Worm (Caenorhabditis elegans) whole organism, L4 larva: Measurements from ENCODE around the gene lin-2.
A peak's percentile ranks its signal among the peaks of the same experiment; 100 is the strongest.

Source experiments
- F10B5.3 ChIP-seq: sonication (generic microtip); optimal IDR thresholded peaks from 2 replicates; lab custom pipeline; 2016; ENCODE audit warnings: mild to moderate bottlenecking, missing genetic modification characterization, missing compliant biosample characterization
- T20F7.1 ChIP-seq: fragments of 200-800 bp; sonication (Bioruptor generic); optimal IDR thresholded peaks from 2 replicates; lab custom pipeline; 2018; ENCODE audit warnings: mild to moderate bottlenecking, missing genetic modification characterization, missing compliant biosample characterization
- T26A8.4 ChIP-seq: fragments of 200-800 bp; sonication (Bioruptor generic); IDR thresholded peaks from 2 replicates; pipeline ENCODE4 v1.3.6; 2022; ENCODE audit warnings: missing genetic modification characterization, missing compliant biosample characterization
- ZK337.2 ChIP-seq: fragments of 200-800 bp; sonication (Bioruptor generic); IDR thresholded peaks from 2 replicates; pipeline ENCODE4 v1.3.6; 2022; ENCODE audit warnings: missing genetic modification reagents, missing genetic modification characterization, missing compliant biosample characterization
- aha-1 ChIP-seq: fragments of 150-350 bp; peaks from one replicate; lab custom pipeline; 2014; ENCODE audit warnings: missing biosample characterization, missing genetic modification characterization
- arid-1 ChIP-seq: fragments of 200-800 bp; sonication (Bioruptor generic); conservative IDR thresholded peaks from 2 replicates; pipeline ENCODE4 v1.3.6; 2022; ENCODE audit warnings: missing genetic modification reagents, missing genetic modification characterization, missing compliant biosample characterization
- ceh-20 ChIP-seq: fragments of 200-800 bp; sonication (Bioruptor generic); IDR thresholded peaks from 2 replicates; pipeline ENCODE4 v1.3.6; 2022; ENCODE audit warnings: missing genetic modification reagents, missing genetic modification characterization, missing compliant biosample characterization
- ceh-32 ChIP-seq: sonication (generic microtip); optimal IDR thresholded peaks from 2 replicates; lab custom pipeline; 2016; ENCODE audit warnings: mild to moderate bottlenecking, missing genetic modification characterization, missing compliant biosample characterization; ENCODE audit not compliant: poor library complexity
- ceh-62 ChIP-seq: sonication (generic microtip); optimal IDR thresholded peaks from 2 replicates; lab custom pipeline; 2017; ENCODE audit warnings: missing biosample characterization, missing genetic modification characterization
- ctbp-1 ChIP-seq: fragments of 200-800 bp; sonication (Bioruptor generic); IDR thresholded peaks from 2 replicates; pipeline ENCODE4 v1.3.6; 2022; ENCODE audit warnings: missing genetic modification reagents, missing genetic modification characterization, missing compliant biosample characterization
- daf-8 ChIP-seq: fragments of 200-800 bp; sonication (Bioruptor generic); IDR thresholded peaks from 2 replicates; pipeline ENCODE4 v1.3.6; 2022; ENCODE audit warnings: missing genetic modification characterization, missing compliant biosample characterization
- dmd-6 ChIP-seq: fragments of 200-800 bp; sonication (Bioruptor generic); IDR thresholded peaks from 2 replicates; pipeline ENCODE4 v1.3.6; 2022; ENCODE audit warnings: missing genetic modification reagents, missing genetic modification characterization, missing compliant biosample characterization
- dpl-1 ChIP-seq: fragments of 150-350 bp; optimal IDR thresholded peaks from 2 replicates; lab custom pipeline; 2014; ENCODE audit warnings: missing biosample characterization, missing genetic modification reagents, missing genetic modification characterization
- duxl-1 ChIP-seq: sonication (generic microtip); optimal IDR thresholded peaks from 2 replicates; lab custom pipeline; 2016; ENCODE audit warnings: mild to moderate bottlenecking, missing genetic modification characterization, moderate library complexity, missing compliant biosample characterization; ENCODE audit not compliant: poor library complexity
- dve-1 ChIP-seq: sonication (generic microtip); optimal IDR thresholded peaks from 2 replicates; lab custom pipeline; 2017; ENCODE audit warnings: antibody characterized with exemption, mild to moderate bottlenecking, missing genetic modification characterization, missing compliant biosample characterization; ENCODE audit not compliant: insufficient read depth
- egl-27 ChIP-seq: sonication (generic microtip); optimal IDR thresholded peaks from 3 replicates; lab custom pipeline; 2017; ENCODE audit warnings: missing biosample characterization, missing genetic modification reagents, missing genetic modification characterization
- egl-43 ChIP-seq: fragments of 200-800 bp; sonication (Bioruptor generic); IDR thresholded peaks from 2 replicates; pipeline ENCODE4 v1.3.6; 2022; ENCODE audit warnings: missing genetic modification reagents, missing genetic modification characterization, missing compliant biosample characterization
- gei-8 ChIP-seq: fragments of 200-800 bp; sonication (Bioruptor generic); optimal IDR thresholded peaks from 2 replicates; lab custom pipeline; 2018; ENCODE audit warnings: mild to moderate bottlenecking, missing genetic modification characterization, missing compliant biosample characterization
- hif-1 ChIP-seq, 2 experiments: sonication (generic microtip); optimal IDR thresholded peaks; 2 replicates each; lab custom pipeline; 2016 to 2017; ENCODE audit warnings: missing compliant biosample characterization in 2 of 2, missing genetic modification characterization in 2 of 2, missing genetic modification reagents in 2 of 2, missing genotype in 2 of 2, mild to moderate bottlenecking in 1 of 2
- hlh-11 ChIP-seq: fragments of 200-800 bp; sonication (Bioruptor generic); optimal IDR thresholded peaks from 2 replicates; lab custom pipeline; 2018; ENCODE audit warnings: mild to moderate bottlenecking, missing genetic modification characterization, missing compliant biosample characterization
- hlh-30 ChIP-seq: sonication (generic microtip); optimal IDR thresholded peaks from 2 replicates; lab custom pipeline; 2017; ENCODE audit warnings: antibody characterized with exemption, mild to moderate bottlenecking, missing genetic modification characterization, missing compliant biosample characterization; ENCODE audit not compliant: insufficient read depth
- jun-1 ChIP-seq: fragments of 150-350 bp; optimal IDR thresholded peaks from 2 replicates; lab custom pipeline; 2014; ENCODE audit warnings: missing biosample characterization, missing genetic modification reagents, missing genetic modification characterization
- lin-1 ChIP-seq: fragments of 200-800 bp; sonication (Bioruptor generic); IDR thresholded peaks from 2 replicates; pipeline ENCODE4 v1.3.6; 2022; ENCODE audit warnings: missing genetic modification reagents, missing genetic modification characterization, missing compliant biosample characterization
- lin-13 ChIP-seq: fragments of 150-350 bp; optimal IDR thresholded peaks from 2 replicates; lab custom pipeline; 2014; ENCODE audit warnings: missing biosample characterization, missing genetic modification reagents, missing genetic modification characterization
- mep-1 ChIP-seq: fragments of 150-350 bp; sonication (generic microtip); optimal IDR thresholded peaks from 3 replicates; lab custom pipeline; 2014; ENCODE audit warnings: missing biosample characterization, missing genetic modification characterization
- mes-2 ChIP-seq: sonication (generic microtip); optimal IDR thresholded peaks from 2 replicates; lab custom pipeline; 2016; ENCODE audit warnings: missing genotype, mild to moderate bottlenecking, missing genetic modification characterization, missing compliant biosample characterization; ENCODE audit not compliant: poor library complexity, severe bottlenecking
- mxl-2 ChIP-seq: fragments of 200-800 bp; sonication (Bioruptor generic); conservative IDR thresholded peaks from 2 replicates; pipeline ENCODE4 v1.3.6; 2022; ENCODE audit warnings: missing genetic modification reagents, missing genetic modification characterization, missing compliant biosample characterization
- mxl-3 ChIP-seq: fragments of 200-800 bp; sonication (Bioruptor generic); optimal IDR thresholded peaks from 2 replicates; lab custom pipeline; 2018; ENCODE audit warnings: mild to moderate bottlenecking, missing genetic modification characterization, missing compliant biosample characterization
- nhr-11 ChIP-seq: fragments of 150-350 bp; optimal IDR thresholded peaks from 2 replicates; lab custom pipeline; 2014; ENCODE audit warnings: missing biosample characterization, missing genetic modification characterization
- nhr-111 ChIP-seq: fragments of 200-800 bp; sonication (Bioruptor generic); optimal IDR thresholded peaks from 2 replicates; lab custom pipeline; 2018; ENCODE audit warnings: mild to moderate bottlenecking, missing genetic modification characterization, missing compliant biosample characterization
- nhr-237 ChIP-seq: sonication (generic microtip); optimal IDR thresholded peaks from 2 replicates; lab custom pipeline; 2017; ENCODE audit warnings: missing biosample characterization, missing genetic modification characterization
- nhr-25 ChIP-seq: sonication (generic microtip); optimal IDR thresholded peaks from 2 replicates; lab custom pipeline; 2017; ENCODE audit warnings: missing genetic modification characterization, mild to moderate bottlenecking, missing compliant biosample characterization, antibody characterized with exemption, moderate library complexity, borderline replicate concordance; ENCODE audit not compliant: insufficient read depth
- nhr-28 ChIP-seq: fragments of 150-350 bp; optimal IDR thresholded peaks from 2 replicates; lab custom pipeline; 2014; ENCODE audit warnings: missing biosample characterization, missing genetic modification characterization
- nhr-41 ChIP-seq: fragments of 200-800 bp; sonication (Bioruptor generic); IDR thresholded peaks from 2 replicates; pipeline ENCODE4 v1.3.6; 2022; ENCODE audit warnings: missing genetic modification reagents, missing genetic modification characterization, missing compliant biosample characterization
- nhr-48 ChIP-seq: sonication (generic microtip); optimal IDR thresholded peaks from 2 replicates; lab custom pipeline; 2016; ENCODE audit warnings: mild to moderate bottlenecking, missing genetic modification characterization, missing compliant biosample characterization
- nhr-6 ChIP-seq: fragments of 150-350 bp; optimal IDR thresholded peaks from 2 replicates; lab custom pipeline; 2014; ENCODE audit warnings: missing biosample characterization, missing genetic modification characterization
- nhr-77 ChIP-seq: fragments of 150-350 bp; optimal IDR thresholded peaks from 2 replicates; lab custom pipeline; 2014; ENCODE audit warnings: missing biosample characterization, missing genetic modification characterization
- pha-4 ChIP-seq, 2 experiments: fragments of 150-350 bp in 1 of 2; fragments of 200-800 bp in 1 of 2; sonication (Bioruptor generic) in 1 of 2; IDR thresholded peaks in 1 of 2; optimal IDR thresholded peaks in 1 of 2; 2 replicates each; pipeline versions ENCODE4 v1.3.6 to Lab custom; 2014 to 2022; ENCODE audit warnings: missing genetic modification characterization in 2 of 2, missing genetic modification reagents in 2 of 2, missing biosample characterization in 1 of 2, missing compliant biosample characterization in 1 of 2
- php-3 ChIP-seq: fragments of 200-800 bp; sonication (Bioruptor generic); IDR thresholded peaks from 2 replicates; pipeline ENCODE4 v1.3.6; 2022; ENCODE audit warnings: missing genetic modification reagents, missing genetic modification characterization, missing compliant biosample characterization
- pqm-1 ChIP-seq: sonication (generic microtip); optimal IDR thresholded peaks from 2 replicates; lab custom pipeline; 2017; ENCODE audit warnings: missing biosample characterization, missing genetic modification characterization
- rbr-2 ChIP-seq: sonication (generic microtip); optimal IDR thresholded peaks from 2 replicates; lab custom pipeline; 2016; ENCODE audit warnings: missing genotype, missing genetic modification characterization, missing compliant biosample characterization
- sdz-12 ChIP-seq: fragments of 200-800 bp; sonication (Bioruptor generic); optimal IDR thresholded peaks from 2 replicates; lab custom pipeline; 2018; ENCODE audit warnings: mild to moderate bottlenecking, missing genetic modification characterization, missing compliant biosample characterization
- skn-1 ChIP-seq: fragments of 150-350 bp; optimal IDR thresholded peaks from 2 replicates; lab custom pipeline; 2014; ENCODE audit warnings: missing biosample characterization, missing genetic modification characterization
- snpc-4 ChIP-seq: fragments of 150-350 bp; optimal IDR thresholded peaks from 2 replicates; lab custom pipeline; 2014; ENCODE audit warnings: missing biosample characterization, missing genetic modification characterization
- spr-1 ChIP-seq: sonication (generic microtip); optimal IDR thresholded peaks from 2 replicates; lab custom pipeline; 2016; ENCODE audit warnings: mild to moderate bottlenecking, missing genetic modification characterization, missing compliant biosample characterization
- unc-39 ChIP-seq: sonication (generic microtip); optimal IDR thresholded peaks from 2 replicates; lab custom pipeline; 2017; ENCODE audit warnings: missing biosample characterization, missing genetic modification characterization
- zfp-3 ChIP-seq: fragments of 200-800 bp; sonication (Bioruptor generic); conservative IDR thresholded peaks from 2 replicates; pipeline ENCODE4 v1.3.6; 2022; ENCODE audit warnings: missing genetic modification reagents, missing genetic modification characterization, missing compliant biosample characterization
- zip-2 ChIP-seq: fragments of 150-350 bp; optimal IDR thresholded peaks from 2 replicates; lab custom pipeline; 2014; ENCODE audit warnings: missing biosample characterization, missing genetic modification characterization
- ztf-7 ChIP-seq: fragments of 150-350 bp; optimal IDR thresholded peaks from 2 replicates; lab custom pipeline; 2014; ENCODE audit warnings: missing biosample characterization, missing genetic modification characterization

Gene lin-2

DNA sequence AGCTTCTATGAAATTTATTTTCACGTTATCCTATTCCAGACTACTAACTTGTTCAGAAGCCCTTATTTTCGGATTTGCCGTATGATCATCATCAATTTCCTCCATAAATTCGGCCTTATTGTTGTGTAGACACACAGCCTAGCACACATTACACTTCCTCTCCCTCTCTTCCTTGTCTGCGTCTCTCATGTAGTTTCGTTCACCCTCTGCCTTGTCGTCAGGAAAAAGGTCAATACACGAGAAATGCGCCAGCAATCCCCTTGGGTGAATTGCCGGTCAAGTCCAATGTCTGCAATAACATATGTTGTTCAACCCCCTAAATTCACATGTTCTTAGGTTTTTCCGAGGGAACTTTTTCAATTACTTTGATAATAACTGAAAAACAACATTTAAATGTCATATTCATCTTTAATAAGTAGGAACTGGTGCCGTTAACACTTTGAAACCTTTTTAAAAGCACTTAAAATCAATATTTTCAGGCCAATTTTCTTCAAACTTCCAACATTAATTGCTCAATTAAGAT lies 20.0 kb downstream of the lin-2 start, which contains the start of gene F17E5.2 (continued):
- TF ChIP-seq hlh-11 (tag; lab: Kevin White, UChicago) = peak; percentile 97
- no peak for TF ChIP-seq daf-8 (GFP tag; lab: Robert Waterston, UW)
- no peak for TF ChIP-seq ceh-62 (tag; lab: Kevin White, UChicago)
- no peak for TF ChIP-seq nhr-111 (GFP tag; lab: Kevin White, UChicago)
- TF ChIP-seq nhr-77 = peak; percentile 94
- peak; percentile 94 for TF ChIP-seq ctbp-1 (GFP tag; lab: Robert Waterston, UW)
- TF ChIP-seq aha-1 = peak; percentile 53
- no peak for TF ChIP-seq skn-1 (tag; lab: Kevin White, UChicago)
- peak; percentile 98 for TF ChIP-seq dve-1
- peak; percentile 38 for TF ChIP-seq gei-8 (GFP tag; lab: Kevin White, UChicago)
- TF ChIP-seq mep-1 (tag; lab: Kevin White, UChicago) = peak; percentile 98
- peak; percentile 81; the same call in 1 of the 2 replicates for TF ChIP-seq zfp-3 (GFP tag; lab: Robert Waterston, UW)
- TF ChIP-seq unc-39 (tag; lab: Kevin White, UChicago) = no peak
- TF ChIP-seq rbr-2 = peak; percentile 96
- peak; percentile 94 for TF ChIP-seq mxl-3 (GFP tag; lab: Kevin White, UChicago)
- peak; percentile 76; the same call in 1 of the 2 replicates for TF ChIP-seq pha-4 (GFP tag; IDR thresholded peaks at IDR 0.05; lab: Robert Waterston, UW)
- peak; percentile 98 for TF ChIP-seq pha-4 (tag; optimal IDR thresholded peaks at IDR 0.05; lab: Kevin White, UChicago)
- no peak for TF ChIP-seq ZK337.2 (GFP tag; lab: Robert Waterston, UW)
- peak; percentile 92 for TF ChIP-seq nhr-6 (tag; lab: Kevin White, UChicago)
- peak; percentile 79 for TF ChIP-seq nhr-48 (tag; lab: Kevin White, UChicago)
- peak; percentile 78 for TF ChIP-seq duxl-1 (tag; lab: Kevin White, UChicago)
- TF ChIP-seq ceh-32 (tag; lab: Kevin White, UChicago) = peak; percentile 37
- no peak for TF ChIP-seq sdz-12
- TF ChIP-seq lin-13 (GFP tag; lab: Kevin White, UChicago) = peak; percentile 91
- TF ChIP-seq zip-2 (tag; lab: Kevin White, UChicago) = peak; percentile 75
- peak; percentile 93 for TF ChIP-seq hlh-30 (tag; lab: Kevin White, UChicago)
- 0 out of 2 replicates have a peak, but pooled peaks have one; percentile 60 for TF ChIP-seq arid-1 (GFP tag; lab: Robert Waterston, UW)
- peak; percentile 93 for TF ChIP-seq dmd-6 (GFP tag; lab: Robert Waterston, UW)
- TF ChIP-seq mxl-2 (GFP tag; lab: Robert Waterston, UW) = no peak
- peak; percentile 12 for TF ChIP-seq nhr-25 (tag; lab: Kevin White, UChicago)
- peak; percentile 63 for TF ChIP-seq F10B5.3 (tag; lab: Kevin White, UChicago)
- TF ChIP-seq php-3 = peak; percentile 80
- peak; percentile 4 for TF ChIP-seq snpc-4 (tag; lab: Kevin White, UChicago)
- TF ChIP-seq egl-27 (tag; lab: Kevin White, UChicago) = peak; percentile 16
- peak; percentile 39 for TF ChIP-seq pqm-1
- peak; percentile 89 for TF ChIP-seq ztf-7
- TF ChIP-seq T20F7.1 = peak; percentile 74
- TF ChIP-seq hif-1 (tag; optimal IDR thresholded peaks at IDR 0.05; lab: Kevin White, UChicago) = peak; percentile 31 to 85
- no peak; the same call in 1 of the 2 replicates for TF ChIP-seq T26A8.4
- peak; percentile 75 for TF ChIP-seq lin-1
- TF ChIP-seq nhr-237 = peak; percentile 15
- peak; percentile 68 for TF ChIP-seq jun-1
- TF ChIP-seq nhr-28 = peak; percentile 96
- TF ChIP-seq dpl-1 (GFP tag; lab: Kevin White, UChicago) = peak; percentile 85
- TF ChIP-seq egl-43 (GFP tag; lab: Robert Waterston, UW) = no peak
- peak; percentile 96 for TF ChIP-seq mes-2 (tag; lab: Kevin White, UChicago)
- peak; percentile 97 for TF ChIP-seq nhr-11
- peak; percentile 46; the same call in 1 of the 2 replicates for TF ChIP-seq nhr-41 (GFP tag; lab: Robert Waterston, UW)
- peak; percentile 73 for TF ChIP-seq ceh-20 (GFP tag; lab: Robert Waterston, UW)
- peak; percentile 84 for TF ChIP-seq spr-1 (tag; lab: Kevin White, UChicago)
